Fruit fly (Drosophila melanogaster): ENCODE measurements around the gene CG4119.

dm6 chrX:5636529-5637099 is 29.2 kb upstream of the CG4119 start:
- no peak for TF ChIP-seq CG8478 (optimal IDR thresholded peaks at IDR 0.05)
- no peak for TF ChIP-seq CTCF (optimal IDR thresholded peaks at IDR 0.05)

All from S2 (cell line).